Fruit fly (Drosophila melanogaster) whole organism, wandering third instar larva: ENCODE data around the gene Pdfr.

Experiments
- Abd-B ChIP-seq: fragments of >200 bp; optimal IDR thresholded peaks from 2 replicates; lab custom pipeline; 2017; ENCODE audit warnings: missing biosample characterization, missing genetic modification characterization
- CG32264 ChIP-seq: fragments of 200-800 bp; sonication (Bioruptor generic); optimal IDR thresholded peaks from 2 replicates; lab custom pipeline; 2016; ENCODE audit warnings: missing biosample characterization, missing genetic modification characterization
- CG9705 ChIP-seq: fragments of 200-800 bp; sonication (Bioruptor generic); optimal IDR thresholded peaks from 2 replicates; lab custom pipeline; 2018; ENCODE audit warnings: missing biosample characterization, mild to moderate bottlenecking, missing genetic modification characterization
- CrebA ChIP-seq: fragments of 200-800 bp; sonication (Bioruptor generic); optimal IDR thresholded peaks from 2 replicates; lab custom pipeline; 2016; ENCODE audit warnings: missing biosample characterization, mild to moderate bottlenecking, missing genetic modification characterization, borderline replicate concordance
- Dfd ChIP-seq: fragments of >200 bp; optimal IDR thresholded peaks from 2 replicates; lab custom pipeline; 2017; ENCODE audit warnings: missing biosample characterization, missing genetic modification characterization
- Dif ChIP-seq: fragments of 200-275, 200-300 bp; sonication (Bioruptor generic); optimal IDR thresholded peaks from 2 replicates; lab custom pipeline; 2018; ENCODE audit warnings: missing biosample characterization, missing genetic modification characterization; ENCODE audit not compliant: partially characterized antibody
- GATAd ChIP-seq: sonication (Bioruptor generic); optimal IDR thresholded peaks from 2 replicates; lab custom pipeline; 2016; ENCODE audit warnings: missing biosample characterization, missing genetic modification characterization
- HLH106 ChIP-seq: fragments of 200-800 bp; optimal IDR thresholded peaks from 3 replicates; lab custom pipeline; 2019; ENCODE audit warnings: missing biosample characterization, mild to moderate bottlenecking, missing genetic modification characterization, moderate library complexity
- Hnf4 ChIP-seq: fragments of 200-800 bp; sonication (Bioruptor generic); optimal IDR thresholded peaks from 2 replicates; lab custom pipeline; 2016; ENCODE audit warnings: missing biosample characterization, mild to moderate bottlenecking, missing genetic modification characterization
- Hr78 ChIP-seq: fragments of >200 bp; optimal IDR thresholded peaks from 2 replicates; lab custom pipeline; 2017; ENCODE audit warnings: missing biosample characterization, missing genetic modification characterization
- Hr83 ChIP-seq: fragments of 200-300 bp; sonication (Bioruptor generic); optimal IDR thresholded peaks from 2 replicates; lab custom pipeline; 2016; ENCODE audit warnings: missing biosample characterization, mild to moderate bottlenecking, missing genetic modification characterization, moderate library complexity; ENCODE audit not compliant: poor library complexity, severe bottlenecking
- Jra ChIP-seq: sonication (Bioruptor generic); optimal IDR thresholded peaks from 2 replicates; lab custom pipeline; 2016; ENCODE audit warnings: missing biosample characterization, missing genetic modification characterization
- Mio ChIP-seq: sonication (Bioruptor generic); optimal IDR thresholded peaks from 2 replicates; lab custom pipeline; 2016; ENCODE audit warnings: missing biosample characterization, missing genetic modification characterization
- Myc ChIP-seq: fragments of >200 bp; optimal IDR thresholded peaks from 2 replicates; lab custom pipeline; 2017
- N ChIP-seq: fragments of >200 bp; optimal IDR thresholded peaks from 2 replicates; lab custom pipeline; 2018; ENCODE audit warnings: missing biosample characterization, missing external identifiers, missing genetic modification characterization
- OdsH ChIP-seq: fragments of 200-800 bp; sonication (Bioruptor generic); optimal IDR thresholded peaks from 2 replicates; lab custom pipeline; 2016; ENCODE audit warnings: missing biosample characterization, mild to moderate bottlenecking, missing genetic modification characterization
- Rel ChIP-seq, 2 experiments: fragments of 200-800 bp; sonication (Bioruptor generic) in 1 of 2; optimal IDR thresholded peaks; 2 replicates in 1 of 2; 3 replicates in 1 of 2; lab custom pipeline; 2016 to 2019; ENCODE audit warnings: mild to moderate bottlenecking in 2 of 2, missing biosample characterization in 2 of 2, missing genetic modification characterization in 2 of 2, moderate library complexity in 1 of 2
- Sp1 ChIP-seq: fragments of 200-800 bp; sonication (Bioruptor generic); optimal IDR thresholded peaks from 3 replicates; lab custom pipeline; 2019; ENCODE audit warnings: missing biosample characterization, mild to moderate bottlenecking, missing genetic modification characterization, moderate library complexity
- Vsx2 ChIP-seq: fragments of 200-300, 225-300 bp; sonication (Bioruptor generic); optimal IDR thresholded peaks from 2 replicates; lab custom pipeline; 2018; ENCODE audit warnings: missing biosample characterization, missing genetic modification characterization; ENCODE audit not compliant: partially characterized antibody
- br ChIP-seq: fragments of 200-800 bp; sonication (Bioruptor generic); optimal IDR thresholded peaks from 2 replicates; lab custom pipeline; 2016; ENCODE audit warnings: missing biosample characterization, missing genetic modification characterization
- brk ChIP-seq: fragments of 200-800 bp; sonication (Bioruptor generic); optimal IDR thresholded peaks from 2 replicates; lab custom pipeline; 2016; ENCODE audit warnings: missing biosample characterization, mild to moderate bottlenecking, missing genetic modification characterization
- dl ChIP-seq, 2 experiments: fragments of 175-275, 200-275 bp in 1 of 2; fragments of 200-275 bp in 1 of 2; sonication (Bioruptor generic); optimal IDR thresholded peaks; lab custom pipeline; 2018; ENCODE audit warnings: mild to moderate bottlenecking in 2 of 2, missing biosample characterization in 2 of 2, missing genetic modification characterization in 2 of 2, moderate library complexity in 2 of 2; ENCODE audit not compliant: partially characterized antibody in 2 of 2, insufficient read depth in 1 of 2
- dmrt93B ChIP-seq: fragments of 200-800 bp; sonication (Bioruptor generic); optimal IDR thresholded peaks from 2 replicates; lab custom pipeline; 2018; ENCODE audit warnings: missing biosample characterization, mild to moderate bottlenecking, missing genetic modification characterization
- dsf ChIP-seq: sonication (Bioruptor generic); optimal IDR thresholded peaks from 2 replicates; lab custom pipeline; 2016; ENCODE audit warnings: missing biosample characterization, missing genetic modification characterization, borderline replicate concordance
- ey ChIP-seq: fragments of 200-800 bp; sonication (Bioruptor generic); optimal IDR thresholded peaks from 2 replicates; lab custom pipeline; 2016; ENCODE audit warnings: missing biosample characterization, missing genetic modification characterization
- foxo ChIP-seq, 2 experiments: fragments of 200-800 bp; sonication (Bioruptor generic); optimal IDR thresholded peaks; 2 replicates in 1 of 2; 3 replicates in 1 of 2; lab custom pipeline; 2016 to 2017; ENCODE audit warnings: missing biosample characterization in 2 of 2, missing genetic modification characterization in 2 of 2
- fru ChIP-seq: fragments of 200-800 bp; sonication (Bioruptor generic); optimal IDR thresholded peaks from 3 replicates; lab custom pipeline; 2016; ENCODE audit warnings: missing biosample characterization, mild to moderate bottlenecking, missing genetic modification characterization
- h ChIP-seq: fragments of 200-800 bp; sonication (Bioruptor generic); optimal IDR thresholded peaks from 3 replicates; lab custom pipeline; 2016; ENCODE audit warnings: missing biosample characterization, mild to moderate bottlenecking, missing genetic modification characterization
- jim ChIP-seq: fragments of 175-275, 200-325 bp; sonication (Bioruptor generic); optimal IDR thresholded peaks from 2 replicates; lab custom pipeline; 2016; ENCODE audit warnings: missing biosample characterization, mild to moderate bottlenecking, missing genetic modification characterization
- lola ChIP-seq: fragments of >200 bp; optimal IDR thresholded peaks from 2 replicates; lab custom pipeline; 2017; ENCODE audit warnings: missing biosample characterization, missing genetic modification characterization
- pan ChIP-seq: fragments of >200 bp; optimal IDR thresholded peaks from 2 replicates; lab custom pipeline; 2017
- psq ChIP-seq: fragments of 200-800 bp; sonication (Bioruptor generic); optimal IDR thresholded peaks from 3 replicates; lab custom pipeline; 2017; ENCODE audit warnings: missing biosample characterization, mild to moderate bottlenecking, missing genetic modification characterization, moderate library complexity
- rgr ChIP-seq: fragments of 200-800 bp; sonication (Bioruptor generic); optimal IDR thresholded peaks from 3 replicates; lab custom pipeline; 2016; ENCODE audit warnings: missing biosample characterization, mild to moderate bottlenecking, missing genetic modification characterization
- sage ChIP-seq: fragments of 200-800 bp; sonication (Bioruptor generic); optimal IDR thresholded peaks from 2 replicates; lab custom pipeline; 2016; ENCODE audit warnings: missing biosample characterization, mild to moderate bottlenecking, missing genetic modification characterization
- sv ChIP-seq: fragments of 200-800 bp; sonication (Bioruptor generic); optimal IDR thresholded peaks from 3 replicates; lab custom pipeline; 2016; ENCODE audit warnings: missing biosample characterization, missing genetic modification characterization
- tai ChIP-seq: sonication (Bioruptor generic); optimal IDR thresholded peaks from 2 replicates; lab custom pipeline; 2016; ENCODE audit warnings: missing biosample characterization, missing genetic modification characterization
- usp ChIP-seq: fragments of >200 bp; optimal IDR thresholded peaks from 2 replicates; lab custom pipeline; 2017; ENCODE audit warnings: missing biosample characterization, missing genetic modification characterization
- woc ChIP-seq: sonication (Bioruptor generic); optimal IDR thresholded peaks from 2 replicates; lab custom pipeline; 2016; ENCODE audit warnings: missing biosample characterization, mild to moderate bottlenecking, missing genetic modification characterization

The Pdfr gene

dm6 chrX:2588415-2589411 is 36.7 kb downstream of the Pdfr start, which contains the start of gene egh (continued):
- TF ChIP-seq CG32264 (GFP tag; lab: Kevin White, UChicago) (peak; percentile 62), br (GFP tag; lab: Kevin White, UChicago) (peak; percentile 66), brk (no peak), Hr83 (GFP tag; lab: Kevin White, UChicago) (no peak), psq (GFP tag; lab: Kevin White, UChicago) (peak; percentile 58), Dfd (GFP tag; lab: Kevin White, UChicago) (peak; percentile 95), dl (GFP tag; optimal IDR thresholded peaks at IDR 0.05; lab: Kevin White, UChicago; ENCODE audit: insufficient read depth in 1 of 2, partially characterized antibody in 2 of 2) (peak in 1 of 2 experiments; percentile 3), Hnf4 (GFP tag; lab: Kevin White, UChicago) (peak; percentile 58), tai (GFP tag; lab: Kevin White, UChicago) (no peak), sage (peak; percentile 53)

- TF ChIP-seq sv (GFP tag; lab: Kevin White, UChicago), result peak; percentile 89
- no peak for TF ChIP-seq Vsx2 (GFP tag; lab: Kevin White, UChicago)
- TF ChIP-seq Rel (GFP tag; optimal IDR thresholded peaks at IDR 0.05; lab: Kevin White, UChicago), result peak; percentile 55
- peak; percentile 40 for TF ChIP-seq Rel (tag; optimal IDR thresholded peaks at IDR 0.05; lab: Kevin White, UChicago)
- TF ChIP-seq OdsH (GFP tag; lab: Kevin White, UChicago), result peak; percentile 95
- TF ChIP-seq lola (GFP tag; lab: Kevin White, UChicago), result no peak
- no peak for TF ChIP-seq CrebA (GFP tag; lab: Kevin White, UChicago)
- no peak for TF ChIP-seq Myc (lab: Kevin White, UChicago)
- peak; percentile 96 for TF ChIP-seq fru (GFP tag; lab: Kevin White, UChicago)
- peak; percentile 88 for TF ChIP-seq Sp1 (GFP tag; lab: Kevin White, UChicago)
- TF ChIP-seq dl (GFP tag; optimal IDR thresholded peaks at IDR 0.05; lab: Kevin White, UChicago; ENCODE audit: insufficient read depth in 1 of 2, partially characterized antibody in 2 of 2), result no peak
- peak; percentile 84 for TF ChIP-seq Jra (GFP tag; lab: Kevin White, UChicago)
- no peak for TF ChIP-seq Hr78 (GFP tag; lab: Kevin White, UChicago)
- TF ChIP-seq h (GFP tag; lab: Kevin White, UChicago), result peak; percentile 96
- no peak for TF ChIP-seq brk
- TF ChIP-seq Dif, result no peak
- peak; percentile 96 for TF ChIP-seq br (GFP tag; lab: Kevin White, UChicago)
- TF ChIP-seq Hnf4 (GFP tag; lab: Kevin White, UChicago), result peak; percentile 95
- peak; percentile 94 for TF ChIP-seq HLH106 (tag; lab: Kevin White, UChicago)
- TF ChIP-seq rgr (GFP tag; lab: Kevin White, UChicago), result peak; percentile 97
- peak; percentile 72 for TF ChIP-seq GATAd
- TF ChIP-seq CG9705 (GFP tag; lab: Kevin White, UChicago), result peak; percentile 36
- TF ChIP-seq sage, result peak; percentile 90
- TF ChIP-seq CG32264 (GFP tag; lab: Kevin White, UChicago), result peak; percentile 90
- peak; percentile 89 for TF ChIP-seq psq (GFP tag; lab: Kevin White, UChicago)
- peak; percentile 93 for TF ChIP-seq Hr83 (GFP tag; lab: Kevin White, UChicago)
- TF ChIP-seq tai (GFP tag; lab: Kevin White, UChicago), result no peak
- TF ChIP-seq pan (lab: Kevin White, UChicago), result no peak
- TF ChIP-seq Mio (GFP tag; lab: Kevin White, UChicago), result peak; percentile 84
- TF ChIP-seq jim (GFP tag; lab: Kevin White, UChicago), result peak; percentile 42
- peak; percentile 64 for TF ChIP-seq dsf (GFP tag; lab: Kevin White, UChicago)
- TF ChIP-seq dmrt93B (GFP tag; lab: Kevin White, UChicago), result peak; percentile 93
- TF ChIP-seq Abd-B (GFP tag; lab: Kevin White, UChicago), result no peak
- no peak for TF ChIP-seq N (GFP tag; lab: Kevin White, UChicago)
- TF ChIP-seq Dfd (GFP tag; lab: Kevin White, UChicago), result no peak
- peak; percentile 97 for TF ChIP-seq ey
- no peak for TF ChIP-seq usp (GFP tag; lab: Kevin White, UChicago)
- peak; percentile 85 for TF ChIP-seq woc
- TF ChIP-seq foxo (GFP tag; optimal IDR thresholded peaks at IDR 0.05; lab: Kevin White, UChicago), result peak; percentile 83 to 98
Observed at dm6 chrX:2589446-2590038, 37.5 kb downstream of the Pdfr start.
